Worm (Caenorhabditis elegans): ENCODE results near the gene dlc-5.

DNA sequence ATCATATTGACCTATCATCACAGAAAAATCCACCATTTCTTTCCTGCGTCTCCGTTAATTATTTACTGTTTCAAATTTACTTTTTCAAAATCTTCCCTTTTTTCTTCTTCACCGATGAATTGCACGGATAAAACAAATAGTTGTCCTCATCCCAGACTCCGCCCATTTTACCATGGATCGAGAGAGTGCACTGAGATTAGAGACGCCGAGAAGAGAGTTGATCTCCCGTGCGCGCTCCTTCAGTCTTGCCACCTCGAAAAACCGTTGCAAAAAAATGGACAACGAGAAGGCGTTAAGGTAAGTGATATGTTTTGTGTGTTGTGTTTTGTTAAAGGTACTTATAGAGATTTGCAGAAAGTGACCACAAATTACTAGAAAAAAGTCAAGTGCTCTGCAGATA, at the start of gene dlc-5:
- TF ChIP-seq unc-62 (GFP tag; optimal IDR thresholded peaks at IDR 0.05) (no peak), elt-2 (tag; optimal IDR thresholded peaks at IDR 0.05) (no peak), nhr-76 (tag; optimal IDR thresholded peaks at IDR 0.05) (no peak), fos-1 (tag; optimal IDR thresholded peaks at IDR 0.05) (no peak), zag-1 (tag; optimal IDR thresholded peaks at IDR 0.05) (no peak), daf-12 (tag; optimal IDR thresholded peaks at IDR 0.05) (no peak), lin-39 (tag; optimal IDR thresholded peaks at IDR 0.05) (no peak), egl-27 (tag; optimal IDR thresholded peaks at IDR 0.05) (no peak), snpc-4 (tag; optimal IDR thresholded peaks at IDR 0.05) (no peak), elt-3 (tag; optimal IDR thresholded peaks at IDR 0.05) (no peak), sea-2 (GFP tag; optimal IDR thresholded peaks at IDR 0.05) (no peak), ztf-11 (tag; optimal IDR thresholded peaks at IDR 0.05) (no peak), nhr-77 (tag; optimal IDR thresholded peaks at IDR 0.05) (no peak), nhr-67 (tag; optimal IDR thresholded peaks at IDR 0.05) (no peak)
